Fruit fly (Drosophila melanogaster) whole organism: ENCODE data around the gene PSMG1.
A peak's percentile ranks its signal among the peaks of the same experiment; 100 is the strongest.

ENCODE experiments used
- CG8478 ChIP-seq: fragments of >200 bp; optimal IDR thresholded peaks from 2 replicates; lab custom pipeline; 2018; ENCODE audit warnings: inconsistent platforms
- Dll ChIP-seq: fragments of >200 bp; optimal IDR thresholded peaks from 2 replicates; lab custom pipeline; 2017
- EcR ChIP-seq, 2 experiments: fragments of >200 bp; optimal IDR thresholded peaks; 2 replicates each; lab custom pipeline; 2017; ENCODE audit warnings: missing biosample characterization in 2 of 2, missing genetic modification characterization in 2 of 2, missing genetic modification reagents in 2 of 2
- pan ChIP-seq: fragments of >200 bp; optimal IDR thresholded peaks from 2 replicates; lab custom pipeline; 2017
- psq ChIP-seq: fragments of >200 bp; optimal IDR thresholded peaks from 2 replicates; lab custom pipeline; 2017
- usp ChIP-seq: fragments of >200 bp; optimal IDR thresholded peaks from 2 replicates; lab custom pipeline; 2017; ENCODE audit warnings: missing biosample characterization, missing genetic modification characterization, mixed read lengths

Gene PSMG1

DNA sequence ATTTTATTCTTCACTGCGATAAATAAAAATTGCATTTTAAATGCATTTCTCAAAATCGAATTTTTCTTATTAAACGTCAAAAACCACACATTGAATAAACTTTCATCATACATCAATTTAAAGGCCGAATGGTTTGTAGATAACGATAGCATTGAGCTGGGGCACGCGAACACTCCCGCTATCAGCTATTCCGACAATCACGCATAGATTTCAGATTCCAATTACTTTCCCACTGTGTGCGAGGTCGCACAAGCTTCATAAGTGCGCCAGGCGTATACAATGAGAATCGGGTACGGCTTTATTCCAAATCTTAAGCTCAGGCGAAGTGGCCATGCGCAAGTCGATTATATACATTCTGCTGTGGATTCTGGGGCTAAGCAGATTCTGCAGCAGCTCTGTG, 27.6 kb upstream of the PSMG1 start, which contains the start of gene CG46303:
Gene CG46303, plus strand, starts transcription at position 223 of the 400 bp plus-strand sequence.
- TF ChIP-seq psq (no peak), CG8478 (lab: Kevin White, UChicago) (no peak), Dll (lab: Kevin White, UChicago) (no peak), EcR (GFP tag; optimal IDR thresholded peaks at IDR 0.05; lab: Kevin White, UChicago) (no peak), pan (no peak), usp (GFP tag; lab: Kevin White, UChicago) (no peak)

dm6 chr3R:5821243-5821642, 27.1 kb upstream of the PSMG1 start, which contains the start of gene Hpr1:
Gene Hpr1, minus strand, starts transcription at chr3R:5821440.
- TF ChIP-seq pan, result no peak
- TF ChIP-seq EcR (GFP tag; optimal IDR thresholded peaks at IDR 0.05; lab: Kevin White, UChicago), result no peak
- TF ChIP-seq usp (GFP tag; lab: Kevin White, UChicago), result no peak
- TF ChIP-seq psq, result no peak
- TF ChIP-seq Dll (lab: Kevin White, UChicago), result no peak

DNA sequence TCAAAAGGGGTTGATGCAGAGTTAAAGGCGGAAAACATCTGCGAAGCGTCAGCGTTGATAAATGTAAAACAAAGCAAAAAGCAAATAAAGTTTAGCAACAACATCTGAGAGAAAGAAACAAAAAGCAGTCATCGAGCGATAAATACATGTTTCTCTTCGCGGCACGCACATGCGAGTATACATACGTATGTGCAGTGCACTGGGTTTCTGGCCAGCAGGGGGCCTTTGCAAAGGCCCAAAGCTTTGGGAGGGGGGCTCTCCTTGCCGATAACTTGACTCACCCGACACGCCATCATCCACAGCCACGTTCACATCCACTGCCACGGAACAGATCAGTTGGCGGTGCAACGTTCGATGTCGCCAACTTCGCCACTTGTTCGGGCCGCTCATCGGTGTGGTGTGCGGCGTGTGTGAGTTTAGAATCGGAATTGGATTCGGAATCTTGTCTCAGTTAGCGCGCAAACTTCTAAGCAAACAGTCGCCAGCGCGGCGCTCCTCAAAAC, 19.1 kb upstream of the PSMG1 start, which contains the start of gene CG42675:
Gene CG42675, plus strand, starts transcription at position 453 of the 503 bp plus-strand sequence.
- no peak for TF ChIP-seq Dll (lab: Kevin White, UChicago)
- TF ChIP-seq CG8478 (lab: Kevin White, UChicago), result no peak

DNA sequence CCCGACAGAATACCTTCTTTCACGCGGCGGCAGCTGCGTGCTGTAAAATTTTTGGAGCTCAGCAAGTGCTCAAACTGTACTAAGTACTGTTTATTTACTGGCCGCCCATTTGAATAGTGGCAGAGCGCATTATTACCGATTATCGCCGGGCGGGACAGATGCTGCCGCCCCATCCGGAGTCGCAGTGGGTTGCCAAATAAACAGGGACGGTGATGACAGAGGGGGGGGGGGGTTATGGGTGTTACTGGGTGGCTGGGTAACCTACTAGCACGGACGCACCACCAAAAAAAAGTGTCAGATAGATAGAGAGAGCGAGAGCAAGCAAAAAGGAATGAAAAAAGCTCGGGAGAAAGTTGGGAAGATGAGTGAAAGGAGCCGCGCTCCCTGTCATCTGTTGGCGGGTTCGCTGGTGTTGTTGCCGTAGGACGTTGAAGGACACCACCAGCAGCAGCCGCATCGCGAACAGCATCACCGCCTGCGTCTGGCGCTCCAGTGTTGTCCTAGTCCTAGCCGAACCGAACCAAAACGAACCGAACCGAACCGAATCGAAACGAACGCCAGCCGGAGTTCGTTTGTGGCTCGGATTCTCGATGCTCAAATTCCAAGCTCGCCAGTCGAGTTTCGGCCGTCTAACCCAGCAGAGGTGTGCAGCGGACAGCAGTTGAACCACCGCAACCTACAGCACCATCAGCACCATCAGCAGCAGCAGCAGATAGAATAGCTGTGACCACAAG, 7.8 kb upstream of the PSMG1 start, which contains the start of gene CG11000:
Gene CG11000, plus strand, starts transcription at position 626 of the 734 bp plus-strand sequence.
- TF ChIP-seq CG8478 (lab: Kevin White, UChicago), result no peak
- TF ChIP-seq pan, result no peak
- TF ChIP-seq psq, result no peak
- TF ChIP-seq EcR (GFP tag; optimal IDR thresholded peaks at IDR 0.05; lab: Kevin White, UChicago), result no peak
- TF ChIP-seq Dll (lab: Kevin White, UChicago), result no peak
- no peak for TF ChIP-seq usp (GFP tag; lab: Kevin White, UChicago)

DNA sequence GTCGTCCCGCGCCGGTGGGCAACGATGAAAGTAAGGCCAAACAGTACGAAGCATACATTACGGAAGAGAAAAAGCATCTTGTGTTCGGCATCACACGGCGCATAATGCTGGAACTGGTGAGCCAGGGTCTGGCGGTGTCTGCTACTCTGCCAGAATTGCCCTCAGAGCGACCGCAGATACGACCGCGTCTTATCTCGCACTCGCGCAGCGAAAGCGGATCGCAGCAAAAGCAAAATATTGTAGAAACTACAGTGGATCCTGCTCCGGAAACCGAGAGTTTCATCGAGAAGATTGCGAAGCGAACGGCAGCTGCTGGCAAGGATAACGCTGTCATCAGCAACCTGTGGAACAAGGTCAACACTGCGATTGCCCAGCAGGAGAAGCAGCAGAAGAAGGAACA, 3.6 kb upstream of the PSMG1 start:
- TF ChIP-seq CG8478 (lab: Kevin White, UChicago), result no peak
- TF ChIP-seq usp (GFP tag; lab: Kevin White, UChicago), result no peak
- TF ChIP-seq Dll (lab: Kevin White, UChicago), result no peak
- no peak for TF ChIP-seq pan
- no peak for TF ChIP-seq psq
- no peak for TF ChIP-seq EcR (GFP tag; optimal IDR thresholded peaks at IDR 0.05; lab: Kevin White, UChicago)

- TF ChIP-seq usp (GFP tag; lab: Kevin White, UChicago), result no peak
- TF ChIP-seq Dll (lab: Kevin White, UChicago), result no peak
- TF ChIP-seq pan, result no peak
- TF ChIP-seq psq, result no peak
- TF ChIP-seq EcR (GFP tag; optimal IDR thresholded peaks at IDR 0.05; lab: Kevin White, UChicago), result no peak
- TF ChIP-seq CG8478 (lab: Kevin White, UChicago), result no peak
Measured at dm6 chr3R:5791497-5791896, 2.6 kb downstream of the PSMG1 start, which contains the start of gene Hpf1. Gene Hpf1, plus strand, starts transcription at chr3R:5791879.

- TF ChIP-seq EcR (GFP tag; optimal IDR thresholded peaks at IDR 0.05; lab: Kevin White, UChicago) (no peak), CG8478 (lab: Kevin White, UChicago) (no peak), psq (no peak), usp (GFP tag; lab: Kevin White, UChicago) (no peak), pan (no peak), Dll (lab: Kevin White, UChicago) (no peak)
Measured at dm6 chr3R:5789025-5789953, 4.8 kb downstream of the PSMG1 start, which contains the start of the genes Hat1 and Rpn5. Gene Hat1, minus strand, starts transcription at chr3R:5789384. Gene Rpn5, plus strand, starts transcription at chr3R:5789493.

dm6 chr3R:5781462-5781861, 12.7 kb downstream of the PSMG1 start, which contains the start of gene kat-60L1:
Gene kat-60L1, plus strand, starts transcription at chr3R:5781762.
- no peak for TF ChIP-seq psq
- TF ChIP-seq EcR (GFP tag; optimal IDR thresholded peaks at IDR 0.05; lab: Kevin White, UChicago), result no peak
- no peak for TF ChIP-seq pan
- TF ChIP-seq usp (GFP tag; lab: Kevin White, UChicago), result no peak
- TF ChIP-seq CG8478 (lab: Kevin White, UChicago), result no peak
- no peak for TF ChIP-seq Dll (lab: Kevin White, UChicago)

DNA sequence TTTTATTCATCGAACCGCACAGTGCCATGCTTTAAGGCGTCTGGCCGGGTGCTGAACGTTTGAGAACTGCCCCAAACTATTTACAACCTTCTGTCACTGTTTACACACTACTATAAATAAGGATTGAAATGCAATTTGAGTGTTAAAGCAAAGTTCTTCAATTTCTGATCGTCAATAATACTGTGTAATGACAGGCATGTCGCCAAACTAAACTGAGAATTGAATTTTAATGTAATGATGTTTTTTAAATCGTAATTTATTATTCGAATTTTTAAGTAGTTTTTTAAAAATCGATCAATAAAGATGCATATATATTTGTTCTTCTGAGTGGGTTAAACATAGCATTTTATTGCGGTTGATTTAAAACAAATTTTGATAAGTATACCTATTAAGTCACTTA, 13.1 kb downstream of the PSMG1 start, which contains the start of gene CG2082:
Gene CG2082, minus strand, starts transcription at position 101 of the 400 bp plus-strand sequence.
- TF ChIP-seq EcR (GFP tag; optimal IDR thresholded peaks at IDR 0.05; lab: Kevin White, UChicago) (no peak), usp (GFP tag; lab: Kevin White, UChicago) (no peak), CG8478 (lab: Kevin White, UChicago) (no peak), pan (no peak), psq (no peak), Dll (lab: Kevin White, UChicago) (no peak)

DNA sequence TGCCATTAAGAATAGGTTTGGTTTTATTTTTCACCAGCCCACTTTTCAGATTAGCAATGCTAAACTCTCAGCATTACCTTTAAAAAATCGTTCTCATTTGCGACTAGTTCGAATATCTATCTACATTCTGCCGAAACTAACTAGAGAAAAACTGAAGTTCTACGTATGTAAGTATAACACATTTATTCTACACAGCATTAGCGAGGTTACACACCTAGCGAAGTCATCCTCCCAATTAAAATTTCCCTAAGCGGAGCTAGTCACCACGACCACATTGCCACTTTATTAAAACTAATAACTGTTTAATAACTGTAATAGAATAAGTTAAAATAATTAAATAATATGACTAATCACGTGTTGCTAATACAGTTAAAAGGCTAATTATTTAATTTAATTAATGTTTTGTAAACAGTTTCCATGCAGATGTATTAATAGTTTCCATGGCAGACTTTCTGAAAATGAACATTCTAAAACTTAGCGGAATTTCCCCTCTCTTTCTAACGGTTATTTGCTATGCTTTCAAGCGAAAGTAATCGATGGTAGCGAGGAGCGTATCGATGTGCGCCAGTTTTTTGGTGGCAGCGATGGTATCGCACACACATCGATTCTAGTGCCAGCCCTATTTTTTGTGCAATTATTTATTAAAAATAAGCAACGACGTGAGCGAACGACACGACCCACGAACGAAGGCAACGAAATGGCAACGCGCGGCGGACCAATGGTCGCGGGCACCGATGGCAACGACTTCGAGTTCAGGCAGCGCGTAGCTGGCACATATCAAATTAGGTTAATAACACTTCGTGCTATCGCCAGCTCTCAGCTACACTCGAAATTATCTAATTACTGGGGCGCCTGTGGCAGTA, 15.2 kb downstream of the PSMG1 start, which contains the start of gene jagn:
Gene jagn, plus strand, starts transcription at position 585 of the 863 bp plus-strand sequence.
- TF ChIP-seq CG8478 (lab: Kevin White, UChicago), result no peak
- TF ChIP-seq Dll (lab: Kevin White, UChicago), result peak; percentile 65
